Worm (Caenorhabditis elegans): ENCODE data around the gene lmp-1.

DNA sequence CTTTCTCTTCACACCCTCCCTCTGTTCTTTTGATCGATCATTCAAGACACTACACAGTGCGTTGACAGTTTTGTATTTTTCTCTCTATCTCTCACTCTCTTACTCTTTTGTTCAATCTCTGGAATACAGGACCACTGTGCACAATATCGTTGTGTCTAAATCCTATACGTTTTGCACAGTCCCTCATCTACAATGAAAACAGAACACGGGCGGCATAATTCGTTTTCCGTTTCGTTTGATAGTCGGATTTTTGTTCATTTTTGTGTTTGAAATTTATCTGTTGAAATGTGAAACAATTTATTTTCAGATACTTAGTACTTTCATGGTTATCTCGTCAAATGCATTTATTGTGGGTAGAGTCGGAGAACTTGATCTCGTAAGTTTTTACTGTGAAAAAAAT lies 36.0 kb downstream of the lmp-1 start, which contains the start of gene C03B1.7:
- TF ChIP-seq F49E8.2 (tag; optimal IDR thresholded peaks at IDR 0.05; ENCODE audit: borderline replicate concordance) (no peak), unc-62 (GFP tag; optimal IDR thresholded peaks at IDR 0.05 in 1 of 2) (no peak), unc-62 (tag; optimal IDR thresholded peaks at IDR 0.05) (no peak), unc-39 (tag; optimal IDR thresholded peaks at IDR 0.05) (no peak), Y105C5A.15 (GFP tag; IDR thresholded peaks at IDR 0.05) (no peak), lin-39 (tag; optimal IDR thresholded peaks at IDR 0.05) (no peak)
